Worm (Caenorhabditis elegans): Measurements from ENCODE around the gene dop-4.

dop-4 gene

ce11 chrX:1272539-1272938, 22.5 kb upstream of the dop-4 start, which contains the start of gene C52B11.5:
TSS of gene C52B11.5 (plus strand) at chrX:1272788.
- peak; percentile 21 for TF ChIP-seq crh-2 (tag; optimal IDR thresholded peaks at IDR 0.05)
- peak; percentile 28 for TF ChIP-seq sma-9 (GFP tag; optimal IDR thresholded peaks at IDR 0.05)
- no peak for TF ChIP-seq sma-9 (tag; optimal IDR thresholded peaks at IDR 0.05)
- TF ChIP-seq elt-3 (tag; optimal IDR thresholded peaks at IDR 0.05): no peak
- TF ChIP-seq F13H6.1 (tag; optimal IDR thresholded peaks at IDR 0.05): peak; percentile 5
- TF ChIP-seq gmeb-1 (tag; optimal IDR thresholded peaks at IDR 0.05): peak; percentile 2
- peak; percentile 85 for TF ChIP-seq fos-1 (tag; optimal IDR thresholded peaks at IDR 0.05)
- no peak for TF ChIP-seq lin-11 (tag; optimal IDR thresholded peaks at IDR 0.05)

- TF ChIP-seq mdl-1 (tag; optimal IDR thresholded peaks at IDR 0.05) (no peak), elt-3 (tag; optimal IDR thresholded peaks at IDR 0.05) (no peak), ztf-4 (tag; optimal IDR thresholded peaks at IDR 0.05) (no peak), egl-27 (tag; optimal IDR thresholded peaks at IDR 0.05) (no peak), ceh-82 (tag; optimal IDR thresholded peaks at IDR 0.05) (no peak), peb-1 (tag; optimal IDR thresholded peaks at IDR 0.05) (no peak), unc-55 (GFP tag; optimal IDR thresholded peaks at IDR 0.05) (no peak), crh-2 (tag; optimal IDR thresholded peaks at IDR 0.05) (no peak), lin-39 (tag; optimal IDR thresholded peaks at IDR 0.05) (no peak), ceh-16 (tag; optimal IDR thresholded peaks at IDR 0.05) (no peak)
Measured at ce11 chrX:1292894-1293293, 2.2 kb upstream of the dop-4 start.

DNA sequence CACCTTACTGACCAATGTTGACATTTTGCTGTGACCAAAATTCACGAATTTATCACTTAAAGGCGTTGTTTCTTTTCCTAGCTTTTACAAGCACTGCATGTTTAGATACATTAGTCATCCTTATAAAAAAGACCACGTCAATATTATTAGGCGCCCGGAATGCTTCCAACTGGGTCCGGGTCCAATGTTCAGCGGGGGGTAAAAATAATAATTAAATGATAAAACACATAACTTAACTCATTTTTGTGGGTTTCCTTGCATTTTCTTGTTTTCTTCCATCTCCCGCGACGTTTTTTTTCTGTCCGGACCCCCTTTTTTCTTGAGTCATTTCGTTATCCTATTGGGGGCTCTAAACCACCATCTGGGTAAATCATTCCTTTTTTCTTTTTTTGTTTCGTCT, 1.6 kb upstream of the dop-4 start:
- TF ChIP-seq nhr-10 (tag; optimal IDR thresholded peaks at IDR 0.05) (no peak), nhr-237 (tag; optimal IDR thresholded peaks at IDR 0.05) (no peak), fos-1 (tag; optimal IDR thresholded peaks at IDR 0.05) (no peak), lin-39 (tag; optimal IDR thresholded peaks at IDR 0.05) (no peak), C34F6.9 (tag; optimal IDR thresholded peaks at IDR 0.05) (no peak), blmp-1 (tag; optimal IDR thresholded peaks at IDR 0.05; ENCODE audit: insufficient read depth) (no peak), unc-39 (tag; optimal IDR thresholded peaks at IDR 0.05) (no peak)

ce11 chrX:1295713-1296112, 660 bp downstream of the dop-4 start:
- TF ChIP-seq nhr-12 (tag; optimal IDR thresholded peaks at IDR 0.05): no peak
- no peak for TF ChIP-seq nhr-21 (tag; optimal IDR thresholded peaks at IDR 0.05)
- TF ChIP-seq sem-4 (tag; optimal IDR thresholded peaks at IDR 0.05): no peak
- TF ChIP-seq nhr-129 (tag; optimal IDR thresholded peaks at IDR 0.05): no peak
- TF ChIP-seq peb-1 (tag; optimal IDR thresholded peaks at IDR 0.05): no peak
- no peak for TF ChIP-seq dmd-4 (tag; optimal IDR thresholded peaks at IDR 0.05)
- TF ChIP-seq elt-3 (tag; optimal IDR thresholded peaks at IDR 0.05): no peak
- TF ChIP-seq nhr-10 (tag; optimal IDR thresholded peaks at IDR 0.05): no peak

- TF ChIP-seq ztf-1 (GFP tag; conservative IDR thresholded peaks at IDR 0.05) (no peak), ama-1 (optimal IDR thresholded peaks at IDR 0.05) (no peak), sem-4 (tag; optimal IDR thresholded peaks at IDR 0.05) (no peak), lin-39 (tag; optimal IDR thresholded peaks at IDR 0.05) (no peak), lin-11 (tag; optimal IDR thresholded peaks at IDR 0.05) (no peak), nhr-77 (tag; optimal IDR thresholded peaks at IDR 0.05) (no peak), unc-39 (tag; optimal IDR thresholded peaks at IDR 0.05) (no peak), aly-2 (tag; optimal IDR thresholded peaks at IDR 0.05) (no peak), dmd-4 (tag; optimal IDR thresholded peaks at IDR 0.05) (no peak), ZK546.5 (tag; optimal IDR thresholded peaks at IDR 0.05) (no peak), R02D3.7 (tag; optimal IDR thresholded peaks at IDR 0.05) (no peak), F13H6.1 (tag; optimal IDR thresholded peaks at IDR 0.05) (no peak), snpc-4 (tag; optimal IDR thresholded peaks at IDR 0.05) (no peak), nhr-12 (tag; optimal IDR thresholded peaks at IDR 0.05) (no peak), mab-5 (tag; optimal IDR thresholded peaks at IDR 0.05) (no peak), ceh-82 (tag; optimal IDR thresholded peaks at IDR 0.05) (no peak), ztf-11 (tag; optimal IDR thresholded peaks at IDR 0.05) (no peak), nhr-25 (tag; optimal IDR thresholded peaks at IDR 0.05) (no peak), nhr-129 (tag; optimal IDR thresholded peaks at IDR 0.05) (no peak), lin-13 (GFP tag; optimal IDR thresholded peaks at IDR 0.05) (no peak)
Measured at ce11 chrX:1299849-1300248, 4.8 kb downstream of the dop-4 start, which contains the start of gene inso-1. TSS of gene inso-1 (plus strand) at chrX:1300149.

Data from whole organism, L2 larva.